Fruit fly (Drosophila melanogaster): ENCODE data around the gene Pisd.

Gene Pisd

DNA sequence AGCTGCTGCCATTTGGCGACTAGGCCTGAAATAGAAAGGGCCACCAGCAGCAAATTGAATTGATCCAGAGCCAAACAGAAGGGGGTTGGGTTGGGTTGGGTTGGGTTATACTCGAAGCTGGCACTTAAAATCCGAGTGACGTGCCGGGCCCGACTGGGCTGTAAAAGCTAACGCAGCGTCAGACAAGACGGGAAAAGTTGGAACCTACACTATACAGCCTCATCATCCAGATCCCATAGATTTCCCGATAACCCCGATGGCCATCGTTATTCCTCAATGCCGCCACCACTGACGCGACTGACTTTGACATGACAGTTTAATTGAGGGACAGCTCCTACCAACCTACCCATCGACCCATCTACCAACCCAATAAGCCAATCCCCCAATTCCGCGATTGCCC, 19.4 kb downstream of the Pisd start:
- TF ChIP-seq psq (optimal IDR thresholded peaks at IDR 0.05) = no peak

DNA sequence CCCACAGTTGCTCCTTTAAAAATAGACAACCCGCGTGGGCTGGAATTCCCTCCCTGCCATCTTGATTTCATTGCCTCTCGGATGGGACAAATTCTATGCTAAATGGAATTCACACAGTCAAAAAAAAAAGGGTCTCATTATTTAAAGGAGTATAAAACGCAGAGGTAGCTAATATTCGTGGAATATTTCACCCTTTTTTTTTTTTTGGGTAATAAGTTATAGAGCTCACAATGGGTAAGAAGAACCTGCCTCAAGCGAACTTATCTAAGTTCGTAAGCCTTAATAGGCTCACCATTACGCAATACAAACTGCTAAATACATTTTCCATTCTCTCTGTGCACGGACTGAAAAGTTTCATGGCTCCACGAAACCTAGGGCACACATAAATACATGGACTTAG, 23.1 kb downstream of the Pisd start:
- no peak for TF ChIP-seq insv (optimal IDR thresholded peaks at IDR 0.05)
- no peak for TF ChIP-seq Sin3A (optimal IDR thresholded peaks at IDR 0.05)
- no peak for TF ChIP-seq psq (optimal IDR thresholded peaks at IDR 0.05)
- no peak for TF ChIP-seq Myc (optimal IDR thresholded peaks at IDR 0.05)
- no peak for TF ChIP-seq ttk (optimal IDR thresholded peaks at IDR 0.05)
- no peak for TF ChIP-seq h (optimal IDR thresholded peaks at IDR 0.05)

DNA sequence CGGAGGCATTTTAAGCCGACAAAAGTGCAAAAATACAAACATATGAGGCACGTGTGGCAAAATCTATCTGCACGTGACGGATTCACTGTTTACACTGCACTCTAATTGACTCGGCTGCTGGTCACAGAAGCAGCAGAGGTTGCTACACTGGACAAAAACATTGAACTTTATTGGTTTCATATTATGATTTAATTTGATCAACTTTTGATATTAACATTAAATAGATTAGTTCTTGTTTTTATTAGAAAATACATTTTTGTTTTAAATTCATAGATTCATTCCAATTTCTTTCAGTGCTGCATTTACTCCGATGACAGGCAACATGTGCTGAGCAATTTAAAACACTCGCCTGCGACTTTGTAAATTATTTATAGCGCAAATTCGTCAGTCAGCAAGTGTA, 28.5 kb downstream of the Pisd start:
- no peak for TF ChIP-seq ttk (optimal IDR thresholded peaks at IDR 0.05)

DNA sequence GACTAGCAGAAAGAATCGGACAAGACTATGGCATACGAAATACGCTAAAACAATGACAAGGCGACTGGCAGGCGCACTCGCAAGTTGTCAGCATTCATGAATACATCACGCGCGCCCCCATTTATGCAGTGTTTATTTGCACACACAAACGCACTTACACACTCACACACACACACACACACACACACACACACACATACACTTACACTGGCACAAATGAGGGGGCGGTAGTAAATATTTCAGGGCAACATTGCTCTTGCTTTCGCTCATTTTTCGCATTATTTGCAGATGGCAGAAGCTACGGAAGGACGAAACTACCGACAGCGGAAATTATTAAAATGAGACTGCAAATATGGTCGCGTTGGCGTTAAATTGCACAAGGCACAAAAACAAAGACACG, 29.0 kb downstream of the Pisd start:
- TF ChIP-seq Myc (optimal IDR thresholded peaks at IDR 0.05) (no peak), psq (optimal IDR thresholded peaks at IDR 0.05) (no peak), h (optimal IDR thresholded peaks at IDR 0.05) (no peak), Sin3A (optimal IDR thresholded peaks at IDR 0.05) (no peak), ttk (optimal IDR thresholded peaks at IDR 0.05) (no peak), insv (optimal IDR thresholded peaks at IDR 0.05) (no peak)

DNA sequence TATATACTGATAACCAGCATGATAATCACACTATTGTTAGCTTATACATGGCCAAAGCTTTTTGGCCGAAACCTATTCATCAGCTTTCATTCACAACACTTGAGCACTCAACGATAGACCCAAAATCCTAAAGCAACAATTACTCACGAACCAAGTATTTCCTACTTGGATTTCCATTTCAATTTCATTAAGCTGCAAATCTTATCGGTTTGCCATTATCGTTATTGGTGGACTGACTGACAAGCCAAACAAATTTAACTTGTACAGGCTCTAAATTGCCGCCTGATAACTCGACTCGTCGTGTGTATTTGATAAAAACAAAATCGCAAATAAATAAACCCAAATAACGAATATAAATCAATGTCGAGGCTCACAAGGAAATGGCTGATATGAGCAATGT, 34.4 kb downstream of the Pisd start:
- TF ChIP-seq psq (optimal IDR thresholded peaks at IDR 0.05) (no peak), h (optimal IDR thresholded peaks at IDR 0.05) (no peak), Myc (optimal IDR thresholded peaks at IDR 0.05) (no peak), ttk (optimal IDR thresholded peaks at IDR 0.05) (no peak), insv (optimal IDR thresholded peaks at IDR 0.05) (no peak), Sin3A (optimal IDR thresholded peaks at IDR 0.05) (no peak)

DNA sequence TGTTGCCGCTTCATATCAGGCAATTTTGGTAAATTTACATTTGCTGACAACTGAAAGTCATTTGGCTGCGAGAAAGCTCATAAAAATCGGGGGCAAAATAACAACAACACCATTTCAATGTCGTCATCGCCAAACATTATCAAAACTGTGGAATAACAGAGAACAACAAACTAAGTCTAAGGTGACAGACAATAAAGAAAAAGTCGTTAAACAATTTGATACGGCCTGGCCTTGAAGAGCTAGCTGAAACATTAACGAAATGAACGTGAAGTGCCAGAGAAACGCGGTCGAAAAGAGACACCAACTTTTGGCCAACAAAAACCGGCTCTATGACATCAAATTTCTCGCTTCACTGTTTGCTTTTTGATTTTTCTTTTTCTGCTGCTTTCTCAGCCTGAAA, 39.6 kb downstream of the Pisd start:
- no peak for TF ChIP-seq psq (optimal IDR thresholded peaks at IDR 0.05)
- TF ChIP-seq ttk (optimal IDR thresholded peaks at IDR 0.05) = no peak
- TF ChIP-seq Sin3A (optimal IDR thresholded peaks at IDR 0.05) = no peak
- no peak for TF ChIP-seq Myc (optimal IDR thresholded peaks at IDR 0.05)
- no peak for TF ChIP-seq h (optimal IDR thresholded peaks at IDR 0.05)
- no peak for TF ChIP-seq insv (optimal IDR thresholded peaks at IDR 0.05)

DNA sequence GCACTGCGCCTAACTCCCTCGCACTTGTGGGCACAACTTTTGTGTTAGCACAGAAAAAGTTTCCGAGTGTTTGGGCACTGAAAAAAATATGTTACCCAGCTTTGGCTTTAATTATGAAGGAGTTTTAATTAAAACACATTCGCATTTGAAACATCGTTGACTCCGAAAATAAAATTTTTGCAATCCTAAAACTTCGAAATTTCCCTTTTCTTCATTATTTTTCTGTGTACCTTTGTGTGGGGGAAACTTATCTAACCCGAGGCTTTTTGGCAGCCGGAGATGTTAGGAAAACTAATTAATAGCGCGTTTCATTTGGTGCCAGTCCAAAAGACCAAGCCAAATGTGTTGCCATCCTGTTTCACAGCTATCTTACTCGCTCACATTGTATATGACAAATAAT, 41.1 kb downstream of the Pisd start:
- no peak for TF ChIP-seq Myc (optimal IDR thresholded peaks at IDR 0.05)

DNA sequence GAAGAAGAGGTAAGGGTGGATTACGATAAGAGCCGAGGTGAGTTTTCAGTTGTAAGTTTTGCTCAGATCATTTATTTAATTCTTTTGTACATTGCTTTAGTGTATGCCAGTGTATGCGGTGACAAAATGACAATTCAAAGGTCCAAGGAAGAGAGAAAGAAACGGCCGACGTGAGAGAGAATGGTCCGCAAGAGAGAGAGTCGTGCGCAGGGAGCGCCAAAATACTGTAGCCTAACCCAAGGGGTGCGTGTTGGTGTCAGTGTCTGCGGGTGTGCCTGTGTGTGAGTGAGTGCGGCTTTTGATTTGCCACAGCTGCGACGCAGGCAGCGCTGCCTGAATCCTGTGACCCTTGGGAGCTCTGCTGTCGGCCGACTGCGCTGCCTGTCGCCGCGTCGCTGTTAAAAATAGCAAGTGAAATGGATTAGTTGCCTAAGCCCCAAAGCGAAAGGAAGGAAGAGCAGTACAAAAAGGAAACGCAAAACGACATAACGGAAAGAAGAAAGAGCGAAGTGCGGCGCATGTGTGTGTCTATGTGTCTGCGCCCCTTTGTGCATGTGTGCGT, 42.1 kb downstream of the Pisd start:
- no peak for TF ChIP-seq psq (optimal IDR thresholded peaks at IDR 0.05)
- no peak for TF ChIP-seq Sin3A (optimal IDR thresholded peaks at IDR 0.05)
- no peak for TF ChIP-seq h (optimal IDR thresholded peaks at IDR 0.05)
- no peak for TF ChIP-seq Myc (optimal IDR thresholded peaks at IDR 0.05)
- no peak for TF ChIP-seq ttk (optimal IDR thresholded peaks at IDR 0.05)
- no peak for TF ChIP-seq insv (optimal IDR thresholded peaks at IDR 0.05)

DNA sequence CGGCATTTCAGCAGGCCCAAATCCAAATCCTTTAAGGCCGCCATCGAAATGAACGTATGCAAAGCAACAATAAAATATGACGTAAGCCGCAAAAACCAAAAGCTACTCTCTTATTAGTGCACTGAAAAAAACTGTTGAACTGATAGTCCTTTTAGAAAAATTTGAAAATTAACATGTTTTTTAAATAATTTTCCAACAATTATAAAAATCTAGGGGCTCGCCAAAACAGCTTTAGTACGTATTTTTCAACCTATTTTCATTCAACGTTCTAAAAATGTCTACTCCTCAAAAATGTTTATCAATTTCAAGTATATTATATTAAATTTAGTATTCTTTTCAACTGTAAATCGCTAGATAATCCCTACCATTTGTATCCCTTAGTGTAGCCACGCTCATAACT, 42.8 kb downstream of the Pisd start:
- TF ChIP-seq Myc (optimal IDR thresholded peaks at IDR 0.05) = no peak
- TF ChIP-seq insv (optimal IDR thresholded peaks at IDR 0.05) = no peak
- no peak for TF ChIP-seq h (optimal IDR thresholded peaks at IDR 0.05)
- TF ChIP-seq Sin3A (optimal IDR thresholded peaks at IDR 0.05) = no peak
- TF ChIP-seq psq (optimal IDR thresholded peaks at IDR 0.05) = no peak
- TF ChIP-seq ttk (optimal IDR thresholded peaks at IDR 0.05) = no peak

DNA sequence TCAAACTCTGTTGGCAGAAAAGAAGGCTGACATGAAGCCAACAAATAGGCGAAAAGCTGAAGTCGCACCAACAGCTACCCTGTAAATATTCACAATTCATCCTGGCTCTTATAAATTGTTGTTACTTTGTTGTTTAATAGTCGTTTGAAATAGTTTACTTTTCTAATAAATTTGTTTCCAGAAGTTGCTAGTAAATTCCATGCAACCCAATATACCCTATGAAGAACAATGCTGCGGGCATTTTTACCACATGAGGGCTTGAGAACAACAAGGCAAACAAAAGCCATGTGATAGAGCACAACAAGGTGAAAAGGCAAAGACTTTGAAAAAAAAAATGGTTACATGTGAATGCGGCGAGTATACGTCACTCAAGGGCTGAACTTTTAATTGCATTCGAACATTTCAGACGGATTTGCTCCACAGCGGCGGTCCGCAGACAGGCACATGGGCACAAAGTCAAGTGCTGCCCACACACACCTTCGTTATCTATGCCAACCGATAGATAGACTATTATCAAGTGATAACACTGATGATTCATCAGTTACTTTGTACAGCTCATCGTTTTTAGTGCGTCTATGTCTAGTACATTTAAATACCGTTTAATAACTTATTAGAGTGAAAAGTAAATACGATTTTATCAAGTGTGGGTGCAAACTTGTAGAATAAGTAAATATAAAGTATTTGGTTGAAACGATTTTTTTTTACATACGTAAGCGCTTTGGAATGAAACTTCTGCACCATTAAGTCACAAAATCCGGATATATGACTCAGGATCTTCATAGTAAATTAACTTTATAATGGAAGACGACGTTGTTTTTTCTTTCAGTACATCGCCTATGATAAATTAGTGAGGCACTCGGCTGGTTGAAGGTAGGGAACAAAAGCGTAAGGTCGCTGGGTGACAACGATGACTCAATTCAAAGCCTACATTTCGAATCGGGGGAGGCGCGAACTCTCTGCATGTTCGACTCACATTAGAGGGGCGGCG, 48.8 kb downstream of the Pisd start:
- TF ChIP-seq Myc (optimal IDR thresholded peaks at IDR 0.05) (no peak), psq (optimal IDR thresholded peaks at IDR 0.05) (no peak), ttk (optimal IDR thresholded peaks at IDR 0.05) (no peak), Sin3A (optimal IDR thresholded peaks at IDR 0.05) (no peak), h (optimal IDR thresholded peaks at IDR 0.05) (no peak), insv (optimal IDR thresholded peaks at IDR 0.05) (no peak)

DNA sequence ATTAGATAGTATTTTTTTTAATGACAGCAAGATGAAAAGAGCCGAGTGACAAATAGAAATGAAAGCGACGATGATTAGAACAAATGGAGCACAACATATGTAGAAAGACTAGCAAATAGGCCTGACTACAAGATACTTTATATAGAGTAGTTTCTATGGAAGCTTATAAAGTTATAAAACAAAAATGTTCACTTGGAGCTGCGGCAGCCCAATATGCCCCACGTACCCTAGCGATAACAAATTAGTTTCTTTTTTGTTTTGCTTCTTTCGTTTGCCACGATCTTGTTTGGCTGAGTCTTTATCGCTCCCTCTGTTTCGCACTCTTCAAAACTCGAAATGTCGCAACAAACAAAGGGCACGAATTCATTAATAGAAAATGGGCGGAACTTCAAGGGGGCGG, 50.1 kb downstream of the Pisd start:
- TF ChIP-seq psq (optimal IDR thresholded peaks at IDR 0.05) (no peak), Sin3A (optimal IDR thresholded peaks at IDR 0.05) (no peak), insv (optimal IDR thresholded peaks at IDR 0.05) (no peak), ttk (optimal IDR thresholded peaks at IDR 0.05) (no peak), Myc (optimal IDR thresholded peaks at IDR 0.05) (no peak), h (optimal IDR thresholded peaks at IDR 0.05) (no peak)

DNA sequence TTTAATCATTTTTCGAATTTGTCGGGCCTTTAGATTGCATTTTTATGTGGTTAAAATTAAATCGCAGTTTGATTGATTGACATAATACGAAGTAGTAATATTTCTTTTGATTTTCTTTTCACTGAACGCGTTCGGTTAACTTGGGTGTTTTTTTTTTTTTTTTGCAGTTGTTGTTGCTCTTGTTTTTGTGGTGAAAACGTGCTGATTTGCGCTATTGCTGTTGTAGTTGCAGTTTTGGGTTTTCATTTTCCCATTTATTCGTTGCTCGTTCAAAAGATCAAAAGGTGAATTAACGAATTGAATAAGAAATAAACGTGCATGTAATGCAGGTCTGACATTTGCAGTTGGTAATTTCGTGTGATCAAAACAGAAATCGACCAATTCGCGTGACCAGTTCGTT, 50.9 kb downstream of the Pisd start:
- no peak for TF ChIP-seq psq (optimal IDR thresholded peaks at IDR 0.05)

DNA sequence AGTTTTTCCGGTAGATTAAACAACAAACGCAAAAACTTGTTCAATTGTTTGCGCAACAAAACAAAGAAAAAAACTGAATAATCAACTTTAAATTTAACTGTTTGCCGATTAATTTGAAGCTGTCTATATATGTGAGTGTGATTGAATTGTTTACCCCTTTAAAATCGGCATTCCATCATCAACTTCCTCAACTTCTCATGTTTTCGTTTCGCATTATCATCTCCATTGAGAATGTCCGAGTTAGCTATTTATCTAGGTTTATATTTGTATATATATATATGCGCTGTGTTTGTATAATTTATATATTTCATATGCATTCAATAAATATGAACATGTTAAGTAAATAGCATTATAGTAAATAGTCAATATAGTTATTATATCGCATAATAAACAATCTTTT, 51.8 kb downstream of the Pisd start:
- TF ChIP-seq Myc (optimal IDR thresholded peaks at IDR 0.05) = no peak
- no peak for TF ChIP-seq ttk (optimal IDR thresholded peaks at IDR 0.05)
- no peak for TF ChIP-seq Sin3A (optimal IDR thresholded peaks at IDR 0.05)
- TF ChIP-seq psq (optimal IDR thresholded peaks at IDR 0.05) = no peak
- no peak for TF ChIP-seq h (optimal IDR thresholded peaks at IDR 0.05)
- no peak for TF ChIP-seq insv (optimal IDR thresholded peaks at IDR 0.05)
